Worm (Caenorhabditis elegans) whole organism, mixed stage, embryonic: ENCODE data around the gene srh-37.

ENCODE experiments used
- M03D4.4 ChIP-seq: sonication (generic microtip); optimal IDR thresholded peaks from 2 replicates; lab custom pipeline; 2017; ENCODE audit warnings: mild to moderate bottlenecking, missing genetic modification characterization, missing compliant biosample characterization
- ceh-39 ChIP-seq: fragments of 150-350 bp; optimal IDR thresholded peaks from 2 replicates; lab custom pipeline; 2014; ENCODE audit warnings: missing biosample characterization, missing genetic modification characterization
- elt-1 ChIP-seq: sonication (generic microtip); optimal IDR thresholded peaks from 2 replicates; lab custom pipeline; 2017; ENCODE audit warnings: missing genetic modification characterization, mild to moderate bottlenecking, missing compliant biosample characterization, antibody characterized with exemption, moderate library complexity, borderline replicate concordance; ENCODE audit not compliant: insufficient read depth
- elt-3 ChIP-seq: fragments of 150-350 bp; optimal IDR thresholded peaks from 2 replicates; lab custom pipeline; 2014; ENCODE audit warnings: missing biosample characterization, missing genetic modification characterization
- lin-13 ChIP-seq: fragments of 150-350 bp; optimal IDR thresholded peaks from 2 replicates; lab custom pipeline; 2014; ENCODE audit warnings: missing biosample characterization, missing genetic modification characterization
- nhr-28 ChIP-seq: fragments of 150-350 bp; optimal IDR thresholded peaks from 2 replicates; lab custom pipeline; 2014; ENCODE audit warnings: missing biosample characterization, missing genetic modification characterization
- nhr-76 ChIP-seq: sonication (generic microtip); optimal IDR thresholded peaks from 2 replicates; lab custom pipeline; 2017; ENCODE audit warnings: missing biosample characterization, missing genetic modification characterization
- pha-4 ChIP-seq: fragments of 150-350 bp; optimal IDR thresholded peaks from 2 replicates; lab custom pipeline; 2018; ENCODE audit warnings: missing biosample characterization, missing genetic modification reagents, missing genetic modification characterization
- snpc-4 ChIP-seq: fragments of 150-350 bp; optimal IDR thresholded peaks from 2 replicates; lab custom pipeline; 2014; ENCODE audit warnings: missing biosample characterization, missing genetic modification characterization
- zip-8 ChIP-seq: fragments of 150-350 bp; optimal IDR thresholded peaks from 2 replicates; lab custom pipeline; 2014; ENCODE audit warnings: missing biosample characterization, missing genetic modification characterization

- no peak for TF ChIP-seq elt-3
- TF ChIP-seq M03D4.4, result no peak
- no peak for TF ChIP-seq snpc-4
- no peak for TF ChIP-seq pha-4 (tag; lab: Kevin White, UChicago)
- no peak for TF ChIP-seq ceh-39 (tag; lab: Kevin White, UChicago)
- TF ChIP-seq elt-1 (tag; lab: Kevin White, UChicago), result no peak
- no peak for TF ChIP-seq nhr-28 (tag; lab: Kevin White, UChicago)
- TF ChIP-seq nhr-76 (tag; lab: Kevin White, UChicago), result no peak
- no peak for TF ChIP-seq lin-13 (tag; lab: Kevin White, UChicago)
- no peak for TF ChIP-seq zip-8 (tag; lab: Kevin White, UChicago)
Measured at ce11 chrV:467507-467906, 44.8 kb downstream of the srh-37 start.
